Fruit fly (Drosophila melanogaster) whole organism, adult: ENCODE results near the gene robl37BC.
A peak's percentile ranks its signal among the peaks of the same experiment; 100 is the strongest.

ENCODE experiments used
- CG11617 ChIP-seq: fragments of 200-800 bp; sonication (Bioruptor generic); optimal IDR thresholded peaks from 2 replicates; lab custom pipeline; 2017; ENCODE audit warnings: mild to moderate bottlenecking, missing biosample characterization, missing genetic modification reagents, missing genetic modification characterization
- CG12768 ChIP-seq: fragments of 200-800 bp; sonication (Bioruptor generic); optimal IDR thresholded peaks from 2 replicates; lab custom pipeline; 2017; ENCODE audit warnings: missing biosample characterization, missing genetic modification characterization, mild to moderate bottlenecking, moderate library complexity, missing genetic modification reagents
- CG14711 ChIP-seq: fragments of 200-800 bp; sonication (Bioruptor generic); optimal IDR thresholded peaks from 2 replicates; lab custom pipeline; 2018; ENCODE audit warnings: missing biosample characterization, mild to moderate bottlenecking, missing genetic modification characterization, moderate library complexity
- CG1620 ChIP-seq: fragments of 200-800 bp; sonication (Bioruptor generic); optimal IDR thresholded peaks from 2 replicates; lab custom pipeline; 2016; ENCODE audit warnings: missing biosample characterization, missing genetic modification characterization
- CG33017 ChIP-seq: fragments of 200-800 bp; sonication (Bioruptor generic); optimal IDR thresholded peaks from 2 replicates; lab custom pipeline; 2018; ENCODE audit warnings: missing biosample characterization, mild to moderate bottlenecking, missing genetic modification characterization, moderate library complexity
- CG5204 ChIP-seq: fragments of 200-800 bp; sonication (Bioruptor generic); optimal IDR thresholded peaks from 2 replicates; lab custom pipeline; 2016; ENCODE audit warnings: missing biosample characterization, missing genetic modification characterization
- CG7045 ChIP-seq: fragments of 200-800 bp; sonication (Bioruptor generic); optimal IDR thresholded peaks from 2 replicates; lab custom pipeline; 2017; ENCODE audit warnings: missing biosample characterization, mild to moderate bottlenecking, missing genetic modification characterization
- CG7101 ChIP-seq: fragments of 200-800 bp; sonication (Bioruptor generic); optimal IDR thresholded peaks from 2 replicates; lab custom pipeline; 2018; ENCODE audit warnings: missing biosample characterization, mild to moderate bottlenecking, missing genetic modification characterization, moderate library complexity
- Clk ChIP-seq: fragments of 200-800 bp; sonication (Bioruptor generic); optimal IDR thresholded peaks from 2 replicates; lab custom pipeline; 2017; ENCODE audit warnings: missing biosample characterization, missing genetic modification characterization
- Hr96 ChIP-seq: fragments of 200-800 bp; sonication (Bioruptor generic); optimal IDR thresholded peaks from 2 replicates; lab custom pipeline; 2016; ENCODE audit warnings: missing biosample characterization, missing genetic modification characterization
- Mnt ChIP-seq: fragments of 200-800 bp; sonication (Bioruptor generic); optimal IDR thresholded peaks from 2 replicates; lab custom pipeline; 2016; ENCODE audit warnings: missing biosample characterization, mild to moderate bottlenecking, missing genetic modification characterization
- bab1 ChIP-seq: fragments of 200-800 bp; sonication (Bioruptor generic); optimal IDR thresholded peaks from 3 replicates; lab custom pipeline; 2019; ENCODE audit warnings: missing biosample characterization, mild to moderate bottlenecking, missing genetic modification characterization, moderate library complexity
- cic ChIP-seq: fragments of 200-800 bp; sonication (Bioruptor generic); optimal IDR thresholded peaks from 2 replicates; lab custom pipeline; 2017; ENCODE audit warnings: missing biosample characterization, mild to moderate bottlenecking, missing genetic modification characterization, moderate library complexity
- cnc ChIP-seq, 2 experiments: fragments of >200 bp; optimal IDR thresholded peaks; 2 replicates each; lab custom pipeline; 2017
- kay ChIP-seq: fragments of 200-800 bp; sonication (Bioruptor generic); peaks from one replicate; lab custom pipeline; 2016; ENCODE audit warnings: missing biosample characterization, missing genetic modification characterization, borderline replicate concordance
- ovo ChIP-seq: fragments of 200-800 bp; sonication (Bioruptor generic); optimal IDR thresholded peaks from 2 replicates; lab custom pipeline; 2016; ENCODE audit warnings: missing biosample characterization, missing genetic modification characterization
- pad ChIP-seq: fragments of 200-800 bp; sonication (Bioruptor generic); optimal IDR thresholded peaks from 3 replicates; lab custom pipeline; 2017; ENCODE audit warnings: missing biosample characterization, missing genetic modification characterization, mild to moderate bottlenecking, moderate library complexity, missing genetic modification reagents
- tj ChIP-seq: fragments of 200-800 bp; sonication (Bioruptor generic); optimal IDR thresholded peaks from 3 replicates; lab custom pipeline; 2017; ENCODE audit warnings: missing biosample characterization, mild to moderate bottlenecking, missing genetic modification characterization, moderate library complexity
- toe ChIP-seq: fragments of 200-800 bp; sonication (Bioruptor generic); optimal IDR thresholded peaks from 2 replicates; lab custom pipeline; 2016; ENCODE audit warnings: missing biosample characterization, missing genetic modification characterization

Gene robl37BC

dm6 chr2L:19023972-19024743 lies 13.5 kb downstream of the robl37BC start:
- TF ChIP-seq CG7101 (tag; lab: Kevin White, UChicago), result peak; percentile 8
- TF ChIP-seq CG33017 (tag; lab: Kevin White, UChicago), result no peak
- no peak for TF ChIP-seq CG14711
- peak; percentile 10 for TF ChIP-seq tj
- peak; percentile 13 for TF ChIP-seq CG11617 (GFP tag; lab: Kevin White, UChicago)
- TF ChIP-seq CG7045 (GFP tag; lab: Kevin White, UChicago), result peak; percentile 8
- no peak for TF ChIP-seq cnc (optimal IDR thresholded peaks at IDR 0.05; lab: Kevin White, UChicago)
- peak; percentile 43 for TF ChIP-seq CG5204 (GFP tag; lab: Kevin White, UChicago)

DNA sequence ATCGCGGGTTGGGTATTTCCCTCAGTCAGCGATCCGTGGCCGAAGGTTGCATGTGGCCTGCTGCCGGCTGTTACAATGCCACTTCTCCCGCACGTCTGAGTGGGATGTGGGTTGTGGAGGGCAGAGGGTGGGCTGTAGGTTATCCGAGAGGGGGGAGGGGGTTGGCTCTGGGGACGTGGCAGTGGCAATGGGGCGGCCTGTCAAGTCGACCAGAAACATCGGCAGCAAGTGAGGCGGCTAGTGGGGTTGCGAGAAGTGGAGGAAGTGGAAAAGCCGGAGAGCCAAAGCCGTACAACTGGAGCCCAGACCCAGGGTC lies 14.0 kb downstream of the robl37BC start:
- TF ChIP-seq toe (GFP tag; lab: Kevin White, UChicago) (no peak), CG7101 (tag; lab: Kevin White, UChicago) (no peak), Hr96 (no peak), cnc (optimal IDR thresholded peaks at IDR 0.05; lab: Kevin White, UChicago) (no peak), CG14711 (no peak), ovo (GFP tag; lab: Kevin White, UChicago) (no peak), bab1 (no peak), CG1620 (GFP tag; lab: Kevin White, UChicago) (no peak), cic (no peak), kay (no peak), pad (GFP tag; lab: Kevin White, UChicago) (no peak), Clk (no peak), Mnt (no peak), tj (no peak), CG11617 (GFP tag; lab: Kevin White, UChicago) (no peak), CG33017 (tag; lab: Kevin White, UChicago) (no peak), CG12768 (GFP tag; lab: Kevin White, UChicago) (no peak)

- TF ChIP-seq CG33017 (tag; lab: Kevin White, UChicago), result peak; percentile 32
- TF ChIP-seq CG11617 (GFP tag; lab: Kevin White, UChicago), result no peak
- peak; percentile 10 for TF ChIP-seq toe (GFP tag; lab: Kevin White, UChicago)
- peak; percentile 11 for TF ChIP-seq CG7045 (GFP tag; lab: Kevin White, UChicago)
- no peak for TF ChIP-seq tj
- TF ChIP-seq CG7101 (tag; lab: Kevin White, UChicago), result peak; percentile 21
- no peak for TF ChIP-seq CG5204 (GFP tag; lab: Kevin White, UChicago)
- TF ChIP-seq Clk, result no peak
These were observed 16.0 kb downstream of the robl37BC start for dm6 chr2L:19026491-19027197.

- no peak for TF ChIP-seq CG33017 (tag; lab: Kevin White, UChicago)
- no peak for TF ChIP-seq Mnt
- TF ChIP-seq pad (GFP tag; lab: Kevin White, UChicago), result no peak
- no peak for TF ChIP-seq toe (GFP tag; lab: Kevin White, UChicago)
- TF ChIP-seq cic, result peak; percentile 9
- no peak for TF ChIP-seq CG7045 (GFP tag; lab: Kevin White, UChicago)
These were observed 16.7 kb downstream of the robl37BC start, which contains the start of gene Sidpn for dm6 chr2L:19027246-19027886. Gene Sidpn, plus strand, starts transcription at chr2L:19027710.

DNA sequence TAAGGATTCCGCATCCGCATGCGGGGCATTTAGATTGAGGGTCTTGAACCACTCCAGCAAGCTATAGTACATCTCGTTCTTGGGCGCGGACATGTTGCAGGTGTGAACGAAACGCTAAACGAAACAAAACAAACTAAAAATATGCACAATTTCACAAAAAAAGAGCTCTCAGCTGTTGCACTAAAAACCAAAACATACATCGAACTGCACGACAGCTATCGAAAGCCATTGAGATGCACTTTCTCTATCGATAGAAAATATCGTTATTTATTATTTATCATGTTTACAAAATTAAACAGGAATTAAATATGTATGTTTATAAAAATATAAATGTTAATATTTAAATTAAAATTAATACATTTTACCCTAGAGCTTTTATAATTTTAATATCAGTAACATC lies 22.6 kb downstream of the robl37BC start, which contains the start of gene hook:
Gene hook, minus strand, starts transcription at position 211 of the 400 bp plus-strand sequence.
- TF ChIP-seq bab1 (peak; percentile 19), Mnt (peak; percentile 25), tj (no peak), CG7101 (tag; lab: Kevin White, UChicago) (no peak)

- no peak for TF ChIP-seq CG14711
- no peak for TF ChIP-seq CG1620 (GFP tag; lab: Kevin White, UChicago)
- no peak for TF ChIP-seq cnc (optimal IDR thresholded peaks at IDR 0.05; lab: Kevin White, UChicago)
- TF ChIP-seq kay, result no peak
- TF ChIP-seq toe (GFP tag; lab: Kevin White, UChicago), result peak; percentile 7
- TF ChIP-seq CG11617 (GFP tag; lab: Kevin White, UChicago), result peak; percentile 8
- peak; percentile 13 for TF ChIP-seq bab1
- no peak for TF ChIP-seq ovo (GFP tag; lab: Kevin White, UChicago)
- TF ChIP-seq CG7101 (tag; lab: Kevin White, UChicago), result peak; percentile 4
- TF ChIP-seq Hr96, result no peak
- peak; percentile 35 for TF ChIP-seq Mnt
These were observed 23.7 kb downstream of the robl37BC start, which contains the start of the genes mib2 and CG31800 for dm6 chr2L:19034213-19034929. Gene mib2, plus strand, starts transcription at chr2L:19034444. Gene CG31800, minus strand, starts transcription at chr2L:19034576.
